Worm (Caenorhabditis elegans): ENCODE measurements around the gene glb-21.

ce11 chrIV:10706090-10706489 lies 5.5 kb downstream of the glb-21 start, which contains the start of gene R102.6:
- TF ChIP-seq fkh-10 (GFP tag; optimal IDR thresholded peaks at IDR 0.05) (no peak), mdl-1 (tag; optimal IDR thresholded peaks at IDR 0.05) (no peak), ceh-9 (tag; optimal IDR thresholded peaks at IDR 0.05) (no peak), ceh-82 (tag; optimal IDR thresholded peaks at IDR 0.05) (no peak), nhr-77 (tag; optimal IDR thresholded peaks at IDR 0.05) (no peak)
